Worm (Caenorhabditis elegans): ENCODE results near the gene F29B9.8.

The F29B9.8 gene

DNA sequence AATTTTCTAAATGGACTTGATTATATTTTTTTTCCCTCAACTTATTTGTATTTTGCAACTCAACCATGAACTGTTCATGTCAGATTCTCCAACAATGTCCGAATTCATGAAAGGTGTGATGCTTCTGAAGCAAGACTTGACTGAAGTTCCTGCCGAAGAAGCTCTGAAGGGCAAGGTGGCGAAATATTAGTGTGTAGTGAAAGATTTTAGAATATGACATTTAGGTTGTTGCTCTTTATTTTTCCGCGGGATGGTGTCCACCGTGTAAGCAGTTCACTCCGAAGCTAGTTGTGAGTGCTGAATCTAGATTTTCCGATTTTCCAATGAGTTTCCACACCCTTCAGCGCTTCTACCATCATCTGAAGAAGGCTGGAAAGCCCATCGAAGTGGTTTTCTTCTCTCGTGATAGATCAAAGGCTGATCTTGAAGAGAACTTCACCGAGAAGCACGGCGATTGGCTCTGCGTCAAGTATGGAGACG is 4.9 kb downstream of the F29B9.8 start, which contains the start of gene F29B9.5:
Gene F29B9.5 (plus strand): TSS at position 51 of the 480 bp plus-strand sequence.
- TF ChIP-seq skn-1 (tag; optimal IDR thresholded peaks at IDR 0.05) (no peak), ama-1 (optimal IDR thresholded peaks at IDR 0.05) (peak; percentile 78)

- no peak for TF ChIP-seq nhr-77 (tag; optimal IDR thresholded peaks at IDR 0.05)
- no peak for TF ChIP-seq ceh-9 (tag; optimal IDR thresholded peaks at IDR 0.05)
- no peak for TF ChIP-seq lin-39 (tag; optimal IDR thresholded peaks at IDR 0.05)
- no peak for TF ChIP-seq tbx-2 (tag; optimal IDR thresholded peaks at IDR 0.05)
- no peak for TF ChIP-seq fos-1 (tag; optimal IDR thresholded peaks at IDR 0.05)
- no peak for TF ChIP-seq daf-12 (tag; optimal IDR thresholded peaks at IDR 0.05)
- no peak for TF ChIP-seq ceh-28 (tag; optimal IDR thresholded peaks at IDR 0.05)
- TF ChIP-seq hmg-11 (tag; optimal IDR thresholded peaks at IDR 0.05) = no peak
- no peak for TF ChIP-seq ceh-16 (tag; optimal IDR thresholded peaks at IDR 0.05)
- no peak for TF ChIP-seq lsy-12 (tag; optimal IDR thresholded peaks at IDR 0.05)
- TF ChIP-seq zag-1 (tag; optimal IDR thresholded peaks at IDR 0.05) = no peak
- TF ChIP-seq pqm-1 (tag; optimal IDR thresholded peaks at IDR 0.05) = no peak
- no peak for TF ChIP-seq nfya-1 (tag; optimal IDR thresholded peaks at IDR 0.05; ENCODE audit: insufficient read depth)
- no peak for TF ChIP-seq elt-1 (tag; optimal IDR thresholded peaks at IDR 0.05)
- TF ChIP-seq R02D3.7 (tag; optimal IDR thresholded peaks at IDR 0.05) = no peak
- no peak for TF ChIP-seq sea-2 (GFP tag; optimal IDR thresholded peaks at IDR 0.05)
These were observed 5.5 kb downstream of the F29B9.8 start, which contains the start of gene psr-1 for ce11 chrIV:4652962-4653361. psr-1 (plus strand) TSS chrIV:4653262.

ce11 chrIV:4653708-4654107 is 6.2 kb downstream of the F29B9.8 start:
- TF ChIP-seq nhr-67 (tag; optimal IDR thresholded peaks at IDR 0.05) = no peak
- TF ChIP-seq ztf-4 (tag; optimal IDR thresholded peaks at IDR 0.05) = no peak
- no peak for TF ChIP-seq aly-2 (tag; optimal IDR thresholded peaks at IDR 0.05)

- TF ChIP-seq fkh-10 (GFP tag; optimal IDR thresholded peaks at IDR 0.05) = no peak
- peak; percentile 10 for TF ChIP-seq lin-39 (tag; optimal IDR thresholded peaks at IDR 0.05)
These were observed 8.5 kb downstream of the F29B9.8 start for ce11 chrIV:4655979-4656378.

DNA sequence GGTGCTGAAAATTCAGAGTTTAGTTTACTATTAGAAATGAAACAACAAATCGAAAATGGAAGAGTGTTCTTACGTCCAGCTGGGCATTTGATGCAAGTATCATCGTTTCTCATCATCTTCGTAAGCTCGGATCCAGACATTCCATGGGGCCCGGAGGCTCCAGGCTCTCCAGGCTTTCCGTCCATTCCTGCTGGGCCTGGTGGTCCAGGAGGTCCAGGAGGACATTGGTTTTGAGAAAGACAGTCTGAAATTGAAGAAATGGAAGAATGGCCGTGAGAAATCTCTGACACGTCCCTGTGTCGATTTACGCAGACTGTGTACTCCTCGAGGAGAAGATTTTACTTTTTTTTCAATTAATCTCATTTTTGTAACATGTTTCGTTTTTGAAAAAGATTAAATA is 8.9 kb downstream of the F29B9.8 start:
- no peak for TF ChIP-seq nhr-77 (tag; optimal IDR thresholded peaks at IDR 0.05)
- no peak for TF ChIP-seq ztf-4 (tag; optimal IDR thresholded peaks at IDR 0.05)
- no peak for TF ChIP-seq ceh-9 (tag; optimal IDR thresholded peaks at IDR 0.05)
- TF ChIP-seq snpc-4 (tag; optimal IDR thresholded peaks at IDR 0.05) = no peak
- TF ChIP-seq mdl-1 (tag; optimal IDR thresholded peaks at IDR 0.05) = no peak

DNA sequence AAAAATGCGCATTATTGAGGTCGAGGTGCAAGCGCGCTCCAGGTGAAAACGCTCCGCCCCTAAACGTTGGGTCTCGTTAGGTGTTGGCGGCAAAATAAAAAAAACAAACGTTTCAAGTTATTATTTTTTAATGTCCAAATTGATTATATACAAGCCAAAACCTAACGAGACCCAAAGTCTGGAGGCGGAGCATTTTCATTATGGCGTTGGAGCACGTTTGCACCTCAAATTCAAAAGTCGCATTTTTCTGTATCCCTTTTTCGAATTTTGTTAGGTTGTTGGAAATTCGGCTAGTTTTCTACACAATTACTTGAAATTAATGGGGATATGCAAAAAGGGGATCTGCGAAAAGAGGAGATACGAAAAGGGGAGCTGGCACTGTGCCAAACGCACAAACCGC is 10.4 kb downstream of the F29B9.8 start, which contains the start of gene col-111:
Gene col-111 (minus strand): TSS at position 101 of the 400 bp plus-strand sequence.
- TF ChIP-seq snpc-4 (tag; optimal IDR thresholded peaks at IDR 0.05) (no peak), elt-1 (tag; optimal IDR thresholded peaks at IDR 0.05) (no peak), hmg-11 (tag; optimal IDR thresholded peaks at IDR 0.05) (no peak), nhr-43 (tag; optimal IDR thresholded peaks at IDR 0.05; ENCODE audit: poor library complexity, severe bottlenecking) (no peak), mdl-1 (tag; optimal IDR thresholded peaks at IDR 0.05) (no peak), egl-27 (tag; optimal IDR thresholded peaks at IDR 0.05) (no peak), R02D3.7 (tag; optimal IDR thresholded peaks at IDR 0.05) (no peak), ztf-11 (tag; optimal IDR thresholded peaks at IDR 0.05) (no peak), nhr-28 (tag; optimal IDR thresholded peaks at IDR 0.05) (no peak), nhr-77 (tag; optimal IDR thresholded peaks at IDR 0.05) (no peak), pqm-1 (tag; optimal IDR thresholded peaks at IDR 0.05) (no peak), nhr-12 (tag; optimal IDR thresholded peaks at IDR 0.05) (no peak), fkh-2 (tag; optimal IDR thresholded peaks at IDR 0.05) (no peak)

DNA sequence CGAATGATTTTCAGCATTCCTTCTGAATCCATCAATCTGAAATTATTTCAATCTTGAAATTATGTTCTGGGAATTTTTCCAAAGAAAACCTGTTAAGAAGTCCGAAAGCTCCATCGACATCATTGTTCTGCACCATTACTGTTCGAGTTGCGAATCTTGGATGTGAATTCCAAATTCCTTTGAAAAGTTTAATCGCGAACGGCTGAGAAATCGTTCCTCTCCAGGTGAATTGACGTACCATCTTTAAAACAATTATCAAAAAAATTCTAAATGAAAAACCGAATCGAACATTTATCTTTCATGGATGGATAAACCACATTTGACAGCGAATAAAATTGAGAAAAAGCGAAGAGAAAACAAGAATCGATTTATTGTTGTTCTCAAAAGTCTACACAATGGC is 11.8 kb downstream of the F29B9.8 start, which contains the start of gene mrps-21:
Gene mrps-21 (minus strand): TSS at position 241 of the 400 bp plus-strand sequence.
- TF ChIP-seq snpc-4 (tag; optimal IDR thresholded peaks at IDR 0.05) (no peak), ama-1 (optimal IDR thresholded peaks at IDR 0.05) (peak; percentile 44)
